Fruit fly (Drosophila melanogaster) whole organism, embryonic: Measurements from ENCODE around the gene bol.

Source experiments
- Adf1 ChIP-seq: fragments of 200-800 bp; sonication (Bioruptor generic); IDR thresholded peaks from 2 replicates; pipeline ENCODE4 v1.3.6; 2022; ENCODE audit warnings: missing biosample characterization, missing genetic modification characterization
- Bdp1 ChIP-seq: fragments of 200-800 bp; sonication (Bioruptor generic); optimal IDR thresholded peaks from 3 replicates; lab custom pipeline; 2016; ENCODE audit warnings: missing biosample characterization, missing genetic modification characterization
- Blimp-1 ChIP-seq: fragments of 200-800 bp; sonication (Bioruptor generic); optimal IDR thresholded peaks from 3 replicates; lab custom pipeline; 2018; ENCODE audit warnings: missing biosample characterization, missing genetic modification characterization, mild to moderate bottlenecking, moderate library complexity, missing genetic modification reagents
- CG10462 ChIP-seq: fragments of 200-800 bp; sonication (Bioruptor generic); optimal IDR thresholded peaks from 2 replicates; lab custom pipeline; 2016; ENCODE audit warnings: missing biosample characterization, missing genetic modification characterization
- CG10565 ChIP-seq: fragments of 200-800 bp; sonication (Bioruptor generic); optimal IDR thresholded peaks from 3 replicates; lab custom pipeline; 2016; ENCODE audit warnings: missing biosample characterization, mild to moderate bottlenecking, missing genetic modification characterization
- CG10959 ChIP-seq: fragments of 200-800 bp; sonication (Bioruptor generic); IDR thresholded peaks from 2 replicates; pipeline ENCODE4 v1.3.6; 2022; ENCODE audit warnings: missing biosample characterization, missing genetic modification characterization
- CG11504 ChIP-seq: fragments of 200-800 bp; sonication (Bioruptor generic); optimal IDR thresholded peaks from 3 replicates; lab custom pipeline; 2019; ENCODE audit warnings: missing biosample characterization, mild to moderate bottlenecking, missing genetic modification characterization, moderate library complexity
- CG11560 ChIP-seq: fragments of 200-800 bp; sonication (Bioruptor generic); IDR thresholded peaks from 3 replicates; pipeline ENCODE4 v1.3.6; 2022; ENCODE audit warnings: missing biosample characterization, missing genetic modification characterization
- CG12236 ChIP-seq: fragments of 200-800 bp; sonication (Bioruptor generic); optimal IDR thresholded peaks from 2 replicates; lab custom pipeline; 2016; ENCODE audit warnings: missing biosample characterization, missing genetic modification characterization
- CG13424 ChIP-seq: fragments of 200-800 bp; sonication (Bioruptor generic); optimal IDR thresholded peaks from 2 replicates; lab custom pipeline; 2019; ENCODE audit warnings: missing biosample characterization, mild to moderate bottlenecking, missing genetic modification characterization, moderate library complexity
- CG14014 ChIP-seq: fragments of 200-800 bp; sonication (Bioruptor generic); IDR thresholded peaks from 2 replicates; pipeline ENCODE4 v1.3.6; 2022; ENCODE audit warnings: missing biosample characterization, missing genetic modification characterization
- CG14965 ChIP-seq: fragments of 200-800 bp; sonication (Bioruptor generic); optimal IDR thresholded peaks from 2 replicates; lab custom pipeline; 2016; ENCODE audit warnings: missing biosample characterization, missing genetic modification characterization, borderline replicate concordance
- CG15696 ChIP-seq: fragments of 200-800 bp; sonication (Bioruptor generic); optimal IDR thresholded peaks from 2 replicates; lab custom pipeline; 2019; ENCODE audit warnings: missing biosample characterization, mild to moderate bottlenecking, missing genetic modification characterization, moderate library complexity
- CG17829 ChIP-seq: fragments of 200-800 bp; optimal IDR thresholded peaks from 2 replicates; lab custom pipeline; 2019; ENCODE audit warnings: missing biosample characterization, mild to moderate bottlenecking, missing genetic modification characterization, moderate library complexity
- CG32767 ChIP-seq: fragments of 200-800 bp; sonication (Bioruptor generic); IDR thresholded peaks from 2 replicates; pipeline ENCODE4 v1.3.6; 2022; ENCODE audit warnings: missing biosample characterization, missing genetic modification characterization
- CG34422 ChIP-seq: fragments of 200-800 bp; sonication (Bioruptor generic); IDR thresholded peaks from 3 replicates; pipeline ENCODE4 v1.3.6; 2022; ENCODE audit warnings: missing biosample characterization, missing genetic modification characterization
- CG5245 ChIP-seq: fragments of 200-800 bp; sonication (Bioruptor generic); optimal IDR thresholded peaks from 3 replicates; lab custom pipeline; 2016; ENCODE audit warnings: missing biosample characterization, missing genetic modification characterization
- CG6175 ChIP-seq: fragments of 200-800 bp; sonication (Bioruptor generic); IDR thresholded peaks from 3 replicates; pipeline ENCODE4 v1.3.6; 2022; ENCODE audit warnings: missing biosample characterization, missing genetic modification characterization
- CG8281 ChIP-seq: fragments of 200-800 bp; sonication (Bioruptor generic); optimal IDR thresholded peaks from 2 replicates; lab custom pipeline; 2018; ENCODE audit warnings: missing biosample characterization, mild to moderate bottlenecking, missing genetic modification characterization, moderate library complexity
- CHES-1-like ChIP-seq: fragments of 200-800 bp; sonication (Bioruptor generic); optimal IDR thresholded peaks from 2 replicates; lab custom pipeline; 2016; ENCODE audit warnings: missing biosample characterization, missing genetic modification characterization
- D19B ChIP-seq: fragments of 200-800 bp; sonication (Bioruptor generic); optimal IDR thresholded peaks from 2 replicates; lab custom pipeline; 2017; ENCODE audit warnings: missing biosample characterization, mild to moderate bottlenecking, missing genetic modification characterization
- Doc3 ChIP-seq: fragments of 200-800 bp; sonication (Bioruptor generic); IDR thresholded peaks from 3 replicates; pipeline ENCODE4 v1.3.6; 2022; ENCODE audit warnings: missing biosample characterization, missing genetic modification characterization; ENCODE audit not compliant: partially characterized antibody
- Dp ChIP-seq: fragments of 200-800 bp; sonication (Bioruptor generic); optimal IDR thresholded peaks from 2 replicates; lab custom pipeline; 2018; ENCODE audit warnings: missing biosample characterization, mild to moderate bottlenecking, missing genetic modification characterization, moderate library complexity
- E2f1 ChIP-seq: fragments of 200-800 bp; sonication (Bioruptor generic); IDR thresholded peaks from 2 replicates; pipeline ENCODE4 v1.3.6; 2022; ENCODE audit warnings: missing biosample characterization, missing genetic modification characterization
- E2f2 ChIP-seq: fragments of 200-800 bp; sonication (Bioruptor generic); IDR thresholded peaks from 2 replicates; pipeline ENCODE4 v1.3.6; 2022; ENCODE audit warnings: missing biosample characterization, missing genetic modification characterization
- Ets97D ChIP-seq: fragments of 200-800 bp; sonication (Bioruptor generic); optimal IDR thresholded peaks from 3 replicates; lab custom pipeline; 2016; ENCODE audit warnings: missing biosample characterization, missing genetic modification characterization
- Fer3 ChIP-seq: fragments of 200-800 bp; sonication (Bioruptor generic); optimal IDR thresholded peaks from 2 replicates; lab custom pipeline; 2018; ENCODE audit warnings: missing biosample characterization, mild to moderate bottlenecking, missing genetic modification characterization, moderate library complexity
- H2.0 ChIP-seq: fragments of 200-800 bp; sonication (Bioruptor generic); IDR thresholded peaks from 2 replicates; pipeline ENCODE4 v1.3.6; 2022; ENCODE audit warnings: missing biosample characterization, missing genetic modification characterization
- Hey ChIP-seq: fragments of 200-800 bp; sonication (Bioruptor generic); optimal IDR thresholded peaks from 3 replicates; lab custom pipeline; 2018; ENCODE audit warnings: missing biosample characterization, mild to moderate bottlenecking, missing genetic modification characterization
- Hmx ChIP-seq: fragments of 200-800 bp; sonication (Bioruptor generic); optimal IDR thresholded peaks from 2 replicates; lab custom pipeline; 2016; ENCODE audit warnings: missing biosample characterization, missing genetic modification characterization
- NC2α ChIP-seq: fragments of 200-800 bp; sonication (Bioruptor generic); optimal IDR thresholded peaks from 2 replicates; lab custom pipeline; 2016; ENCODE audit warnings: missing biosample characterization, missing genetic modification characterization
- Nf-YA ChIP-seq: fragments of 200-800 bp; sonication (Bioruptor generic); IDR thresholded peaks from 2 replicates; pipeline ENCODE4 v1.3.6; 2022; ENCODE audit warnings: missing biosample characterization, missing genetic modification characterization
- Nf-YC ChIP-seq: fragments of 200-800 bp; optimal IDR thresholded peaks from 3 replicates; lab custom pipeline; 2019; ENCODE audit warnings: missing biosample characterization, mild to moderate bottlenecking, missing genetic modification characterization, moderate library complexity
- Stat92E ChIP-seq, 3 experiments: fragments of >200 bp in 2 of 3; fragments of 200-800 bp in 1 of 3; sonication (Bioruptor generic) in 1 of 3; optimal IDR thresholded peaks; 2 replicates each; lab custom pipeline; 2017 to 2019; ENCODE audit warnings: missing biosample characterization in 3 of 3, missing genetic modification characterization in 3 of 3, mild to moderate bottlenecking in 1 of 3, moderate library complexity in 1 of 3
- Usf ChIP-seq: fragments of 200-800 bp; sonication (Bioruptor generic); optimal IDR thresholded peaks from 2 replicates; lab custom pipeline; 2017; ENCODE audit warnings: missing genotype, missing biosample characterization, missing genetic modification characterization
- bowl ChIP-seq: fragments of 200-800 bp; sonication (Bioruptor generic); IDR thresholded peaks from 2 replicates; pipeline ENCODE4 v1.3.6; 2022; ENCODE audit warnings: missing biosample characterization, missing genetic modification characterization
- br ChIP-seq: fragments of >200 bp; optimal IDR thresholded peaks from 2 replicates; lab custom pipeline; 2017
- caup ChIP-seq: fragments of 200-800 bp; sonication (Bioruptor generic); optimal IDR thresholded peaks from 3 replicates; lab custom pipeline; 2017; ENCODE audit warnings: missing biosample characterization, mild to moderate bottlenecking, missing genetic modification characterization, moderate library complexity; ENCODE audit not compliant: severe bottlenecking
- chinmo ChIP-seq: fragments of 200-800 bp; sonication (Bioruptor generic); IDR thresholded peaks from 4 replicates; pipeline ENCODE4 v1.3.6; 2022; ENCODE audit warnings: missing biosample characterization, missing genetic modification characterization; ENCODE audit not compliant: partially characterized antibody
- exex ChIP-seq: fragments of 200-800 bp; sonication (Bioruptor generic); optimal IDR thresholded peaks from 4 replicates; lab custom pipeline; 2018; ENCODE audit warnings: missing biosample characterization, mild to moderate bottlenecking, missing genetic modification characterization, moderate library complexity
- gce ChIP-seq: fragments of 200-800 bp; sonication (Bioruptor generic); IDR thresholded peaks from 3 replicates; pipeline ENCODE4 v1.3.6; 2022; ENCODE audit warnings: missing biosample characterization, missing genetic modification characterization
- her ChIP-seq: fragments of 200-800 bp; sonication (Bioruptor generic); optimal IDR thresholded peaks from 2 replicates; lab custom pipeline; 2016; ENCODE audit warnings: missing biosample characterization, missing genetic modification characterization
- insv ChIP-seq, 2 experiments: fragments of 200-800 bp; sonication (Bioruptor generic); optimal IDR thresholded peaks; 3 replicates each; lab custom pipeline; 2016 to 2018; ENCODE audit warnings: missing biosample characterization in 2 of 2, missing genetic modification characterization in 2 of 2
- lmd ChIP-seq: fragments of 200-800 bp; sonication (Bioruptor generic); IDR thresholded peaks from 2 replicates; pipeline ENCODE4 v1.3.6; 2022; ENCODE audit warnings: missing biosample characterization, missing genetic modification characterization
- phol ChIP-seq: fragments of 200-800 bp; sonication (Bioruptor generic); optimal IDR thresholded peaks from 3 replicates; lab custom pipeline; 2018; ENCODE audit warnings: missing biosample characterization, mild to moderate bottlenecking, missing genetic modification characterization, moderate library complexity
- pzg ChIP-seq: fragments of 200-800 bp; sonication (Bioruptor generic); optimal IDR thresholded peaks from 3 replicates; lab custom pipeline; 2018; ENCODE audit warnings: missing biosample characterization, mild to moderate bottlenecking, missing genetic modification characterization, moderate library complexity
- rib ChIP-seq: fragments of 200-800 bp; sonication (Bioruptor generic); IDR thresholded peaks from 2 replicates; pipeline ENCODE4 v1.3.6; 2022; ENCODE audit warnings: missing biosample characterization, missing genetic modification characterization
- sd ChIP-seq: fragments of 200-800 bp; sonication (Bioruptor generic); optimal IDR thresholded peaks from 3 replicates; lab custom pipeline; 2018; ENCODE audit warnings: missing biosample characterization, mild to moderate bottlenecking, missing genetic modification characterization, moderate library complexity
- so ChIP-seq: fragments of 200-800 bp; sonication (Bioruptor generic); IDR thresholded peaks from 3 replicates; pipeline ENCODE4 v1.3.6; 2022; ENCODE audit warnings: missing biosample characterization, missing genetic modification characterization
- sqz ChIP-seq: fragments of 200-800 bp; sonication (Bioruptor generic); optimal IDR thresholded peaks from 3 replicates; lab custom pipeline; 2018; ENCODE audit warnings: missing biosample characterization, mild to moderate bottlenecking, missing genetic modification characterization
- tgo ChIP-seq: fragments of 200-800 bp; sonication (Bioruptor generic); IDR thresholded peaks from 3 replicates; pipeline ENCODE4 v1.3.6; 2022; ENCODE audit warnings: missing biosample characterization, missing genetic modification characterization
- tna ChIP-seq: fragments of 200-800 bp; sonication (Bioruptor generic); IDR thresholded peaks from 2 replicates; pipeline ENCODE4 v1.3.6; 2022; ENCODE audit warnings: missing biosample characterization, missing genetic modification characterization; ENCODE audit not compliant: partially characterized antibody

Gene bol

DNA sequence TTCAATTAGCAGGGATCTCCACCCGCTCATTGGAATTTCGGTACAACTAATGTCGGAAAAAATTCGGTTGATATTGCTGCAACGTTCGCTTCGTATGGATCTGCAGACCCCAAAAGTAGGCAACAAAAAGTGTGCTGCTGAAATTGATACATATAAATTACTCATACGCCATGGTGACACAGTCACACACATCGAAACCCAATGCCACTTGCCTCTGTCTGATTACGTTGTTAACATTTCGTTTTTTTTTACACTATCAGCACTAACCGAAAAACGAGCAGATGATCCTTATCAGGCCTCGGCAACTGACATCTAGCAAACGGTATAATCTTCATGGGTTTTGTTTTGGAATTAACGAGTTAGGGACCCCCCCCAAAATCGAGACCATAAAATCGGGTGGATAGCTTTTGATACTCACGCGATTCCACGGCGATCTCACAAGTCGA, 39.2 kb downstream of the bol start (continued):
- TF ChIP-seq lmd (GFP tag; lab: Robert Waterston, UW) (no peak), her (no peak), Nf-YC (tag; lab: Kevin White, UChicago) (no peak), Usf (GFP tag; lab: Kevin White, UChicago) (no peak), bowl (no peak), Ets97D (GFP tag; lab: Kevin White, UChicago) (no peak), exex (tag; lab: Kevin White, UChicago) (peak; percentile 52), Hmx (no peak), Fer3 (tag; lab: Kevin White, UChicago) (no peak), Stat92E (GFP tag; optimal IDR thresholded peaks at IDR 0.05; lab: Kevin White, UChicago) (no peak), Hey (tag; lab: Kevin White, UChicago) (peak; percentile 96), sqz (GFP tag; lab: Kevin White, UChicago) (peak; percentile 76), E2f2 (GFP tag; lab: Robert Waterston, UW) (no peak; the same call in 1 of the 2 replicates), sd (peak; percentile 70), CG6175 (no peak), tna (no peak), br (lab: Kevin White, UChicago) (no peak), CG5245 (GFP tag; lab: Kevin White, UChicago) (no peak), CG10462 (GFP tag; lab: Kevin White, UChicago) (no peak), CG14014 (GFP tag; lab: Robert Waterston, UW) (no peak), phol (no peak), CG34422 (GFP tag; lab: Robert Waterston, UW) (no peak), CG11560 (tag; lab: Robert Waterston, UW) (no peak), CG8281 (tag; lab: Kevin White, UChicago) (no peak), Blimp-1 (GFP tag; lab: Kevin White, UChicago) (no peak), CG10959 (no peak), Doc3 (GFP tag; lab: Robert Waterston, UW) (no peak), NC2α (no peak), CG32767 (no peak), chinmo (GFP tag; lab: Robert Waterston, UW) (0 out of 4 replicates have a peak, but pooled peaks have one; percentile 48), CG15696 (no peak), so (peak; percentile 68; the same call in 2 of the 3 replicates), Dp (GFP tag; lab: Kevin White, UChicago) (no peak), CG12236 (GFP tag; lab: Kevin White, UChicago) (no peak), CG10565 (GFP tag; lab: Kevin White, UChicago) (no peak), CHES-1-like (GFP tag; lab: Kevin White, UChicago) (no peak), rib (GFP tag; lab: Robert Waterston, UW) (no peak), insv (GFP tag; optimal IDR thresholded peaks at IDR 0.05; lab: Kevin White, UChicago) (no peak), D19B (no peak), tgo (no peak), gce (GFP tag; lab: Robert Waterston, UW) (no peak), CG13424 (tag; lab: Kevin White, UChicago) (no peak), caup (no peak), CG17829 (tag; lab: Kevin White, UChicago) (no peak), H2.0 (GFP tag; lab: Robert Waterston, UW) (no peak), pzg (GFP tag; lab: Kevin White, UChicago) (no peak), CG11504 (tag; lab: Kevin White, UChicago) (no peak), Adf1 (GFP tag; lab: Robert Waterston, UW) (no peak; the same call in 1 of the 2 replicates), Bdp1 (GFP tag; lab: Kevin White, UChicago) (no peak), E2f1 (GFP tag; lab: Robert Waterston, UW) (no peak), Nf-YA (GFP tag; lab: Robert Waterston, UW) (no peak), CG14965 (no peak)
